Worm (Caenorhabditis elegans): Measurements from ENCODE around the gene B0334.4.
A peak's percentile ranks its signal among the peaks of the same experiment; 100 is the strongest.

B0334.4 gene

DNA sequence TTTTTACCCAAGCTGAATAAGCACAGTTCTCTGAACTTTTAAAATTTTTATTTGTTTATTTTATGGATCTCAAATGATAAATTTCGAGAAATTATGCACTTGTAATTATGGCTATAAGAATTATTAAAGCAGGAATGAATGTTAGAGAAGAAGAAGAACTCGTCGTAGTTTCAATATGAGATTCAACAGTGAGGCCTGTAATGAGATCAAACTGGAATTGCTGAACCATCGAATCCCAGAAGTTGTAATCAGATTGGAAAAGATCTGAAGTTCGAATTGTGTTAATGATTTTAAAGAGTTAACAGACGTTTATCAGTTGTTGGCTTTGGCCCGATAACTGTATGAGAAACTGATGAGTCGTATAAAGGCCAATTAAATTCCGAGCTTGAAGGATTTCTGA, 39.8 kb upstream of the B0334.4 start (continued):
- TF ChIP-seq pbrm-1 (GFP tag; IDR thresholded peaks at IDR 0.05): no peak
- peak; percentile 42 for TF ChIP-seq F49E8.2 (tag; optimal IDR thresholded peaks at IDR 0.05; ENCODE audit: insufficient read depth)
- TF ChIP-seq D2030.7 (GFP tag; IDR thresholded peaks at IDR 0.05): no peak
- TF ChIP-seq him-1 (tag; optimal IDR thresholded peaks at IDR 0.05): peak; percentile 31
- no peak for TF ChIP-seq bed-2 (GFP tag; IDR thresholded peaks at IDR 0.05)
- TF ChIP-seq hlh-12 (tag; optimal IDR thresholded peaks at IDR 0.05): no peak
- TF ChIP-seq madf-3 (GFP tag; IDR thresholded peaks at IDR 0.05): peak; percentile 69; the same call in 1 of the 2 replicates
- TF ChIP-seq C17E4.6 (GFP tag; IDR thresholded peaks at IDR 0.05): no peak
- TF ChIP-seq ekl-4 (GFP tag; IDR thresholded peaks at IDR 0.05): peak; percentile 68; the same call in 1 of the 2 replicates
- TF ChIP-seq lsy-27 (tag; optimal IDR thresholded peaks at IDR 0.05; ENCODE audit: borderline replicate concordance, insufficient read depth): no peak
- peak; percentile 2 for TF ChIP-seq tlf-1 (GFP tag; optimal IDR thresholded peaks at IDR 0.05)
- TF ChIP-seq Y67H2A.10 (GFP tag; conservative IDR thresholded peaks at IDR 0.05): no peak
- peak; percentile 24 for TF ChIP-seq repo-1 (tag; optimal IDR thresholded peaks at IDR 0.05)
- TF ChIP-seq F39B2.1 (GFP tag; IDR thresholded peaks at IDR 0.05): no peak
- peak; percentile 43; the same call in 1 of the 2 replicates for TF ChIP-seq egl-44 (GFP tag; IDR thresholded peaks at IDR 0.05)
- no peak for TF ChIP-seq nfyb-1 (GFP tag; IDR thresholded peaks at IDR 0.05)
- no peak for TF ChIP-seq B0019.2 (GFP tag; conservative IDR thresholded peaks at IDR 0.05)
- no peak for TF ChIP-seq ztf-26 (tag; optimal IDR thresholded peaks at IDR 0.05)

DNA sequence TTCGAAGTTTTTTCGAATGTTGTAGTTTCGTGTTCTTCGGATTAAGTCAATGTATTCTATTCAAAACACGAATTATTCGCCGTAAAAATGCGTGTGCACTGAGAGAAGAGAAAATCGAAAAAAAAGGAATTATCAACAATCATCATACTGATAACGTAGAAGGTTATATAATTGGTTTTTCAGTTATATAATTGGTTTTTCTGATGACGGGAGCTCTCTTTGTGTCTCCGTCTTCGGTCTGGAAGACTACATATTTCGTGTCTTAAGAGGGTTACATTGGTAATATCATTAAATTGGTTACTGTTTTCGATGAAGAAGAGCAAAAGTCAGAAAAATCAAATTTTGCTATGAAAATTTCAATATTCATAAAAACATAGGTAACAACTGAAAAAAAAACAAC, 35.6 kb upstream of the B0334.4 start:
- TF ChIP-seq Y56A3A.18 (GFP tag; IDR thresholded peaks at IDR 0.05) (no peak), nfyb-1 (GFP tag; IDR thresholded peaks at IDR 0.05) (no peak), nhr-80 (tag; optimal IDR thresholded peaks at IDR 0.05) (peak; percentile 55), snpc-4 (GFP tag; optimal IDR thresholded peaks at IDR 0.05) (no peak), snpc-4 (tag; optimal IDR thresholded peaks at IDR 0.05) (no peak), zim-3 (tag; optimal IDR thresholded peaks at IDR 0.05) (no peak)

DNA sequence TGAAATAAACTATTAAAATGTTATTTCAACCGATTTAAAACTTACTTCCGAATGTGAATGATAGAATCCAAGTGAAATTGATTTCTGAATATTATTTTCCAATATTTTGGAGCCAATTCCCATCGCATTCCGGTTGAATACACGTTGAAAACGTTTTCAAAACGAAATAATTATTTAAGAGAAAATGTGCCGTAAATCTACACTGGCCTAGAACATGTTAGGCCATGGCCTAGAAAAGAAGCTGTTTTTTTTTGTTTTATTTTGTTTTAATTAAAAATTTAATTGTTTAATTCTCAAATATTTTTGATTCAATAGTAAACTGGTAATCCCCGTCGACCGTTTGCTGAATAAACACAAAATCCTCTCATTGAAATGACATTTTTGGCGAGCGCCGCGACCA, 31.6 kb upstream of the B0334.4 start:
- TF ChIP-seq egl-18 (GFP tag; IDR thresholded peaks at IDR 0.05) (no peak), let-526 (GFP tag; IDR thresholded peaks at IDR 0.05) (no peak), ztf-28 (GFP tag; IDR thresholded peaks at IDR 0.05) (no peak), aptf-2 (GFP tag; conservative IDR thresholded peaks at IDR 0.05) (no peak), tlf-1 (GFP tag; optimal IDR thresholded peaks at IDR 0.05) (no peak), sptf-2 (GFP tag; optimal IDR thresholded peaks at IDR 0.05) (no peak), Y56A3A.18 (GFP tag; IDR thresholded peaks at IDR 0.05) (no peak), fkh-3 (tag; optimal IDR thresholded peaks at IDR 0.05) (no peak), lsy-27 (tag; optimal IDR thresholded peaks at IDR 0.05; ENCODE audit: borderline replicate concordance, insufficient read depth) (no peak)

DNA sequence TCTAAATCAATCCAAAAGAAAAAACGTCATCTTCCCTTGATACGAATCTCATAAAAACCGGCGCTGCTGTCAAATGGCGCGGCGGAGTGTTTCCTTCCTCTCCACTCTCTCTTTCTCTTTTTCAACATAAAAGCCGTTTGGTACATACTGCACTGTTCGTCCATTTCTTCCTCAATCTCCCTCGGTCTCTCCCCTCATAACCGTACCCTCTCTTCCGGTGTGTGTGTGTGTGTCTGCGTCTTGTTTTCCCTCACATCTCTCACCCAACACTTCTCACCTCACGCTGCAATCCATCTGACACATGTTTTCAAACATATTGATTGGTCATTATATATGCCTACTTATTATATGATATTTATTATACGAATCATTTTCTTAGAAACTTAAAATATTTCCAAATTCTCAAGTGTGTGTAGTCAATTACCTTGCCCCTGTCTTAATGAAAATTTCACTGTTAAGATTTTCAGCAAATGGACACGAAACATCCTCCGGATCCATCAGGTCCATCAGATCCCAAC, 31.0 kb upstream of the B0334.4 start, which contains the start of the genes aars-1 and rga-1:
Gene aars-1, minus strand, starts transcription at position 71 of the 518 bp plus-strand sequence.
Gene rga-1, plus strand, starts transcription at position 468 of the 518 bp plus-strand sequence.
- TF ChIP-seq hlh-12 (tag; optimal IDR thresholded peaks at IDR 0.05) (no peak), atf-7 (tag; optimal IDR thresholded peaks at IDR 0.05) (peak; percentile 41), F52B5.7 (tag; optimal IDR thresholded peaks at IDR 0.05) (no peak), C17E4.6 (GFP tag; IDR thresholded peaks at IDR 0.05) (no peak), F33H1.4 (GFP tag; IDR thresholded peaks at IDR 0.05) (no peak), ceh-40 (GFP tag; IDR thresholded peaks at IDR 0.05) (no peak), aptf-3 (GFP tag; IDR thresholded peaks at IDR 0.05) (no peak), snpc-1.3 (tag; optimal IDR thresholded peaks at IDR 0.05; ENCODE audit: insufficient read depth) (no peak), xnd-1 (tag; optimal IDR thresholded peaks at IDR 0.05) (no peak), chd-7 (tag; optimal IDR thresholded peaks at IDR 0.05) (peak; percentile 30), snpc-1.1 (tag; optimal IDR thresholded peaks at IDR 0.05; ENCODE audit: insufficient read depth) (no peak), mcd-1 (GFP tag; IDR thresholded peaks at IDR 0.05) (0 out of 2 replicates have a peak, but pooled peaks have one; percentile 48), bed-1 (GFP tag; IDR thresholded peaks at IDR 0.05) (no peak), let-607 (tag; optimal IDR thresholded peaks at IDR 0.05) (no peak), Y95B8A.8 (GFP tag; IDR thresholded peaks at IDR 0.05) (no peak), F55B11.4 (tag; optimal IDR thresholded peaks at IDR 0.05; ENCODE audit: borderline replicate concordance, insufficient read depth) (no peak), F57C9.4 (tag; optimal IDR thresholded peaks at IDR 0.05) (no peak)
